ENCODE assay signal across 2 worm cellular contexts in the genomic region with DNA sequence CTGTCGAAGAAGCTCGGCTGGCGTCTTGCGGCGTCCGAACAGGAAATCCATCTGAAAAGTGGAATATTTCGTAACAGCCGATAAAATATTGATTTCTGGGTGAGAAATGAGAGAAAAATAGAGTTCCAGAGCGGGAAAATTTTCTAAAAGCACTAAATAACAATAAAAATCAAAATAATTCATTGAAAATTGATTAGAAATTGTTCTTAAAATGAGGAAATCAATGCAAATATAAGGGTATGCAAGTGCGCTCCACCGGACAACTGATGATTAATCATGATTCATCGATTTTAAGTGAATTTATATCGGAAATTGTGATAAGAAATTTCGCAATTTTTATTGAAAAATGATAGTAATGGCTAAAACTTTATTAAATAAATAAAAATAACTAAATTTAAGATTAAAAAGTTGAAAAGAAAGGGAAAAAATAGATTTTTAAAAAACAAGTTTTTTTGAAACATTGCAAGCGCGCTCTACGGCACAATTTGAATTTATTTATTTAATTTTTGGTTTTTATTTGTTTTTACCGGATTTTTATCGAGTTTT.
A peak's percentile ranks its signal among the peaks of the same experiment; 100 is the strongest.
TF ChIP-seq lines count a peak whose summit lies in the region.

A gene (minus strand): TSS at position 51 of the 546 bp plus-strand sequence.
A gene (plus strand): TSS at position 520 of the 546 bp plus-strand sequence.

TF ChIP-seq in whole organism, L2 larva, 48 proteins besides CTCF, POLR2A, EP300 and RAD21 (continued from another document):
- TF ChIP-seq sma-9 (GFP tag; optimal IDR thresholded peaks at IDR 0.05; lab: Kevin White, UChicago) = no peak
- no peak for TF ChIP-seq sma-9 (tag; optimal IDR thresholded peaks at IDR 0.05; lab: Kevin White, UChicago)
- no peak for TF ChIP-seq mdl-1 (tag; optimal IDR thresholded peaks at IDR 0.05; lab: Kevin White, UChicago)
- TF ChIP-seq F13H6.1 (tag; optimal IDR thresholded peaks at IDR 0.05; lab: Kevin White, UChicago) = peak; percentile 18
- no peak for TF ChIP-seq alr-1 (tag; optimal IDR thresholded peaks at IDR 0.05; lab: Kevin White, UChicago)
- no peak for TF ChIP-seq nhr-237 (tag; optimal IDR thresholded peaks at IDR 0.05; lab: Kevin White, UChicago)
- peak; percentile 36 for TF ChIP-seq mab-5 (tag; optimal IDR thresholded peaks at IDR 0.05; lab: Kevin White, UChicago)
- no peak for TF ChIP-seq ztf-4 (tag; optimal IDR thresholded peaks at IDR 0.05; lab: Kevin White, UChicago)
- TF ChIP-seq nhr-21 (tag; optimal IDR thresholded peaks at IDR 0.05; lab: Kevin White, UChicago) = peak; percentile 34
- no peak for TF ChIP-seq ama-1 (optimal IDR thresholded peaks at IDR 0.05; lab: Kevin White, UChicago)
- TF ChIP-seq zag-1 (tag; optimal IDR thresholded peaks at IDR 0.05; lab: Kevin White, UChicago) = no peak
- no peak for TF ChIP-seq aly-2 (tag; optimal IDR thresholded peaks at IDR 0.05; lab: Kevin White, UChicago)
- no peak for TF ChIP-seq peb-1 (tag; optimal IDR thresholded peaks at IDR 0.05; lab: Kevin White, UChicago)
- peak; percentile 70 for TF ChIP-seq skn-1 (tag; optimal IDR thresholded peaks at IDR 0.05; lab: Kevin White, UChicago)
- peak; percentile 2 for TF ChIP-seq nhr-6 (tag; optimal IDR thresholded peaks at IDR 0.05; lab: Kevin White, UChicago)
- TF ChIP-seq egl-27 (tag; optimal IDR thresholded peaks at IDR 0.05; lab: Kevin White, UChicago) = no peak
- no peak for TF ChIP-seq blmp-1 (tag; optimal IDR thresholded peaks at IDR 0.05; lab: Kevin White, UChicago; ENCODE audit: insufficient read depth)
- peak; percentile 94 for TF ChIP-seq C34F6.9 (tag; optimal IDR thresholded peaks at IDR 0.05; lab: Kevin White, UChicago)
- peak; percentile 55 for TF ChIP-seq nhr-25 (tag; optimal IDR thresholded peaks at IDR 0.05; lab: Kevin White, UChicago)
- TF ChIP-seq ztf-11 (tag; optimal IDR thresholded peaks at IDR 0.05; lab: Kevin White, UChicago) = no peak
- no peak for TF ChIP-seq lin-39 (tag; optimal IDR thresholded peaks at IDR 0.05; lab: Kevin White, UChicago)
- no peak for TF ChIP-seq unc-39 (tag; optimal IDR thresholded peaks at IDR 0.05; lab: Kevin White, UChicago)
- no peak for TF ChIP-seq mbf-1 (tag; optimal IDR thresholded peaks at IDR 0.05; lab: Kevin White, UChicago)
- TF ChIP-seq ZK546.5 (tag; optimal IDR thresholded peaks at IDR 0.05; lab: Kevin White, UChicago) = no peak
- no peak for TF ChIP-seq elt-1 (tag; optimal IDR thresholded peaks at IDR 0.05; lab: Kevin White, UChicago)
- no peak for TF ChIP-seq ceh-16 (tag; optimal IDR thresholded peaks at IDR 0.05; lab: Kevin White, UChicago)
- TF ChIP-seq Y55F3AM.14 (GFP tag; optimal IDR thresholded peaks at IDR 0.05; lab: Kevin White, UChicago) = no peak
- TF ChIP-seq lsy-2 (tag; optimal IDR thresholded peaks at IDR 0.05; lab: Kevin White, UChicago) = peak in 1 of 2 experiments; percentile 87

TF ChIP-seq in whole organism, L4 larva, 104 proteins besides CTCF, POLR2A, EP300 and RAD21 (continued from another document):
- TF ChIP-seq daf-16 (GFP tag; optimal IDR thresholded peaks at IDR 0.05; lab: Kevin White, UChicago) (no peak), daf-16 (tag; optimal IDR thresholded peaks at IDR 0.05; lab: Kevin White, UChicago) (peak; percentile 41), madf-5 (GFP tag; IDR thresholded peaks at IDR 0.05; lab: Robert Waterston, UW) (no peak), hlh-11 (tag; optimal IDR thresholded peaks at IDR 0.05; lab: Kevin White, UChicago) (peak; percentile 46), nhr-77 (tag; optimal IDR thresholded peaks at IDR 0.05; lab: Kevin White, UChicago) (peak; percentile 44), fkh-10 (GFP tag; optimal IDR thresholded peaks at IDR 0.05; lab: Kevin White, UChicago) (peak; percentile 6), nhr-25 (tag; optimal IDR thresholded peaks at IDR 0.05; lab: Kevin White, UChicago; ENCODE audit: borderline replicate concordance, insufficient read depth) (no peak), mes-2 (tag; optimal IDR thresholded peaks at IDR 0.05; lab: Kevin White, UChicago; ENCODE audit: poor library complexity, severe bottlenecking) (peak; percentile 46), F37D6.2 (tag; optimal IDR thresholded peaks at IDR 0.05; lab: Kevin White, UChicago) (peak; percentile 41), hlh-30 (tag; optimal IDR thresholded peaks at IDR 0.05; lab: Kevin White, UChicago; ENCODE audit: insufficient read depth) (peak; percentile 59)
